Worm (Caenorhabditis elegans) whole organism, early embryonic: ENCODE results near the gene srh-295.

Experiments
- B0310.2 ChIP-seq: sonication (generic microtip); optimal IDR thresholded peaks from 2 replicates; lab custom pipeline; 2016; ENCODE audit warnings: mild to moderate bottlenecking, missing genetic modification characterization, missing compliant biosample characterization
- F13C5.2 ChIP-seq: sonication (generic microtip); optimal IDR thresholded peaks from 2 replicates; lab custom pipeline; 2017; ENCODE audit warnings: mild to moderate bottlenecking, missing genetic modification characterization, inconsistent platforms, missing compliant biosample characterization
- aly-1 ChIP-seq: sonication (generic microtip); optimal IDR thresholded peaks from 2 replicates; lab custom pipeline; 2016; ENCODE audit warnings: missing genetic modification characterization, missing compliant biosample characterization
- ama-1 ChIP-seq: fragments of 150-350 bp; optimal IDR thresholded peaks from 2 replicates; lab custom pipeline; 2014
- ceh-13 ChIP-seq: fragments of 200-800 bp; sonication (Bioruptor generic); optimal IDR thresholded peaks from 2 replicates; lab custom pipeline; 2018; ENCODE audit warnings: mild to moderate bottlenecking, missing genetic modification characterization, missing compliant biosample characterization
- ceh-36 ChIP-seq: sonication (generic microtip); optimal IDR thresholded peaks from 2 replicates; lab custom pipeline; 2016; ENCODE audit warnings: missing genetic modification characterization, inconsistent platforms, missing compliant biosample characterization
- ets-7 ChIP-seq: sonication (generic microtip); optimal IDR thresholded peaks from 2 replicates; lab custom pipeline; 2016; ENCODE audit warnings: missing genotype, missing genetic modification characterization, missing compliant biosample characterization
- flt-1 ChIP-seq: fragments of 200-800 bp; sonication (Bioruptor generic); IDR thresholded peaks from 2 replicates; pipeline ENCODE4 v1.3.6; 2022; ENCODE audit warnings: missing genetic modification characterization, missing compliant biosample characterization
- hmbx-1 ChIP-seq: sonication (generic microtip); optimal IDR thresholded peaks from 2 replicates; lab custom pipeline; 2016; ENCODE audit warnings: mild to moderate bottlenecking, missing genetic modification characterization, missing compliant biosample characterization
- hmg-4 ChIP-seq: fragments of 200-800 bp; sonication (Bioruptor generic); optimal IDR thresholded peaks from 2 replicates; lab custom pipeline; 2018; ENCODE audit warnings: mild to moderate bottlenecking, missing genetic modification characterization, missing compliant biosample characterization
- hnd-1 ChIP-seq: sonication (generic microtip); optimal IDR thresholded peaks from 2 replicates; lab custom pipeline; 2016; ENCODE audit warnings: missing genetic modification characterization, missing compliant biosample characterization
- pes-1 ChIP-seq: fragments of 200-800 bp; sonication (Bioruptor generic); IDR thresholded peaks from 2 replicates; pipeline ENCODE4 v1.3.6; 2022; ENCODE audit warnings: missing genetic modification reagents, missing genetic modification characterization, missing compliant biosample characterization
- scrt-1 ChIP-seq: fragments of 200-800 bp; sonication (Bioruptor generic); IDR thresholded peaks from 2 replicates; pipeline ENCODE4 v1.3.6; 2022; ENCODE audit warnings: missing genetic modification characterization, missing compliant biosample characterization
- sea-1 ChIP-seq: fragments of 200-800 bp; sonication (Bioruptor generic); conservative IDR thresholded peaks from 2 replicates; pipeline ENCODE4 v1.3.6; 2022; ENCODE audit warnings: missing genetic modification characterization, missing compliant biosample characterization
- tbx-11 ChIP-seq: fragments of 200-800 bp; sonication (Bioruptor generic); IDR thresholded peaks from 2 replicates; pipeline ENCODE4 v1.3.6; 2022; ENCODE audit warnings: missing genetic modification characterization, missing compliant biosample characterization
- tbx-37 ChIP-seq: fragments of 200-800 bp; sonication (Bioruptor generic); conservative IDR thresholded peaks from 2 replicates; pipeline ENCODE4 v1.3.6; 2022; ENCODE audit warnings: missing genetic modification reagents, missing genetic modification characterization, missing compliant biosample characterization
- tra-4 ChIP-seq: sonication (generic microtip); optimal IDR thresholded peaks from 2 replicates; lab custom pipeline; 2017; ENCODE audit warnings: missing genetic modification characterization, missing compliant biosample characterization

Gene srh-295

ce11 chrV:15303625-15304024 lies 26.8 kb upstream of the srh-295 start, which contains the start of gene srx-48:
srx-48 (minus strand) TSS chrV:15303725.
- TF ChIP-seq ama-1 (no peak), B0310.2 (tag; lab: Kevin White, UChicago) (no peak), F13C5.2 (tag; lab: Kevin White, UChicago) (no peak), tra-4 (tag; lab: Kevin White, UChicago) (no peak), tbx-11 (GFP tag; lab: Robert Waterston, UW) (no peak), ets-7 (tag; lab: Kevin White, UChicago) (no peak), ceh-13 (GFP tag; lab: Kevin White, UChicago) (no peak), scrt-1 (GFP tag; lab: Robert Waterston, UW) (no peak), hnd-1 (tag; lab: Kevin White, UChicago) (no peak), flt-1 (GFP tag; lab: Robert Waterston, UW) (no peak), ceh-36 (tag; lab: Kevin White, UChicago) (no peak), pes-1 (no peak), hmbx-1 (tag; lab: Kevin White, UChicago) (no peak), aly-1 (tag; lab: Kevin White, UChicago) (no peak), sea-1 (GFP tag; lab: Robert Waterston, UW) (no peak), hmg-4 (GFP tag; lab: Kevin White, UChicago) (no peak), tbx-37 (no peak)

- TF ChIP-seq ets-7 (tag; lab: Kevin White, UChicago): no peak
- no peak for TF ChIP-seq sea-1 (GFP tag; lab: Robert Waterston, UW)
- TF ChIP-seq tbx-37: no peak
- TF ChIP-seq tbx-11 (GFP tag; lab: Robert Waterston, UW): no peak
- TF ChIP-seq F13C5.2 (tag; lab: Kevin White, UChicago): no peak
- TF ChIP-seq hmbx-1 (tag; lab: Kevin White, UChicago): no peak
- no peak for TF ChIP-seq flt-1 (GFP tag; lab: Robert Waterston, UW)
- TF ChIP-seq ama-1: no peak
- no peak for TF ChIP-seq ceh-36 (tag; lab: Kevin White, UChicago)
- TF ChIP-seq scrt-1 (GFP tag; lab: Robert Waterston, UW): no peak
- no peak for TF ChIP-seq aly-1 (tag; lab: Kevin White, UChicago)
- TF ChIP-seq hmg-4 (GFP tag; lab: Kevin White, UChicago): no peak
- TF ChIP-seq hnd-1 (tag; lab: Kevin White, UChicago): no peak
- TF ChIP-seq pes-1: no peak
- no peak for TF ChIP-seq tra-4 (tag; lab: Kevin White, UChicago)
- no peak for TF ChIP-seq ceh-13 (GFP tag; lab: Kevin White, UChicago)
- no peak for TF ChIP-seq B0310.2 (tag; lab: Kevin White, UChicago)
These were observed 24.9 kb upstream of the srh-295 start, which contains the start of gene T26H8.5 for ce11 chrV:15305502-15305901. T26H8.5 (minus strand) TSS chrV:15305602.

- TF ChIP-seq tbx-37 (no peak), ets-7 (tag; lab: Kevin White, UChicago) (no peak), scrt-1 (GFP tag; lab: Robert Waterston, UW) (no peak), hmbx-1 (tag; lab: Kevin White, UChicago) (no peak), pes-1 (no peak), ama-1 (no peak), aly-1 (tag; lab: Kevin White, UChicago) (no peak), tbx-11 (GFP tag; lab: Robert Waterston, UW) (no peak)
These were observed 23.7 kb upstream of the srh-295 start, which contains the start of gene T26H8.4 for ce11 chrV:15306745-15307144. T26H8.4 (minus strand) TSS chrV:15306845.

ce11 chrV:15309011-15309410 lies 21.4 kb upstream of the srh-295 start, which contains the start of gene srz-10:
srz-10 (minus strand) TSS chrV:15309098.
- TF ChIP-seq sea-1 (GFP tag; lab: Robert Waterston, UW) (no peak), flt-1 (GFP tag; lab: Robert Waterston, UW) (no peak), tbx-11 (GFP tag; lab: Robert Waterston, UW) (no peak), tra-4 (tag; lab: Kevin White, UChicago) (no peak), ceh-36 (tag; lab: Kevin White, UChicago) (no peak), B0310.2 (tag; lab: Kevin White, UChicago) (no peak)

ce11 chrV:15310780-15311179 lies 19.6 kb upstream of the srh-295 start, which contains the start of gene irld-62:
irld-62 (plus strand) TSS chrV:15311080.
- TF ChIP-seq scrt-1 (GFP tag; lab: Robert Waterston, UW) (no peak), tbx-11 (GFP tag; lab: Robert Waterston, UW) (no peak), ceh-13 (GFP tag; lab: Kevin White, UChicago) (no peak), flt-1 (GFP tag; lab: Robert Waterston, UW) (no peak), hmbx-1 (tag; lab: Kevin White, UChicago) (no peak), ets-7 (tag; lab: Kevin White, UChicago) (no peak), ama-1 (no peak), tra-4 (tag; lab: Kevin White, UChicago) (no peak), hmg-4 (GFP tag; lab: Kevin White, UChicago) (no peak), pes-1 (no peak), F13C5.2 (tag; lab: Kevin White, UChicago) (no peak), sea-1 (GFP tag; lab: Robert Waterston, UW) (no peak)

- TF ChIP-seq aly-1 (tag; lab: Kevin White, UChicago): no peak
- no peak for TF ChIP-seq hnd-1 (tag; lab: Kevin White, UChicago)
- no peak for TF ChIP-seq tbx-37
- TF ChIP-seq hmg-4 (GFP tag; lab: Kevin White, UChicago): no peak
- TF ChIP-seq tra-4 (tag; lab: Kevin White, UChicago): no peak
- TF ChIP-seq hmbx-1 (tag; lab: Kevin White, UChicago): no peak
- TF ChIP-seq flt-1 (GFP tag; lab: Robert Waterston, UW): no peak
- no peak for TF ChIP-seq sea-1 (GFP tag; lab: Robert Waterston, UW)
- TF ChIP-seq scrt-1 (GFP tag; lab: Robert Waterston, UW): no peak
- TF ChIP-seq tbx-11 (GFP tag; lab: Robert Waterston, UW): no peak
- no peak for TF ChIP-seq ama-1
These were observed 16.9 kb upstream of the srh-295 start for ce11 chrV:15313529-15313928.
